Fruit fly (Drosophila melanogaster) whole organism, embryonic: ENCODE measurements around the gene CG13995.

Source experiments
- Bteb2 ChIP-seq: fragments of 200-800 bp; sonication (Bioruptor generic); optimal IDR thresholded peaks from 2 replicates; lab custom pipeline; 2016; ENCODE audit warnings: missing biosample characterization, missing genetic modification characterization
- CG10462 ChIP-seq: fragments of 200-800 bp; sonication (Bioruptor generic); optimal IDR thresholded peaks from 2 replicates; lab custom pipeline; 2016; ENCODE audit warnings: missing biosample characterization, missing genetic modification characterization
- CG11456 ChIP-seq: fragments of 200-800 bp; sonication (Bioruptor generic); IDR thresholded peaks from 3 replicates; pipeline ENCODE4 v1.3.6; 2022; ENCODE audit warnings: missing biosample characterization, missing genetic modification characterization
- CG15073 ChIP-seq: fragments of 200-800 bp; sonication (Bioruptor generic); optimal IDR thresholded peaks from 2 replicates; lab custom pipeline; 2016; ENCODE audit warnings: missing biosample characterization, missing genetic modification characterization
- CG16813 ChIP-seq: fragments of 200-800 bp; sonication (Bioruptor generic); IDR thresholded peaks from 3 replicates; pipeline ENCODE4 v1.3.6; 2022; ENCODE audit warnings: missing biosample characterization, missing genetic modification characterization; ENCODE audit not compliant: partially characterized antibody
- CG17186 ChIP-seq: fragments of 200-800 bp; sonication (Bioruptor generic); optimal IDR thresholded peaks from 3 replicates; lab custom pipeline; 2017; ENCODE audit warnings: missing biosample characterization, missing genetic modification reagents, missing genetic modification characterization
- CG17568 ChIP-seq: fragments of 200-800 bp; sonication (Bioruptor generic); optimal IDR thresholded peaks from 2 replicates; lab custom pipeline; 2018; ENCODE audit warnings: missing biosample characterization, mild to moderate bottlenecking, missing genetic modification characterization, moderate library complexity
- CG17829 ChIP-seq: fragments of 200-800 bp; optimal IDR thresholded peaks from 2 replicates; lab custom pipeline; 2019; ENCODE audit warnings: missing biosample characterization, mild to moderate bottlenecking, missing genetic modification characterization, moderate library complexity
- CG18764 ChIP-seq: fragments of 200-800 bp; sonication (Bioruptor generic); optimal IDR thresholded peaks from 3 replicates; lab custom pipeline; 2016; ENCODE audit warnings: missing biosample characterization, missing genetic modification characterization
- CG2116 ChIP-seq: fragments of 200-800 bp; sonication (Bioruptor generic); optimal IDR thresholded peaks from 3 replicates; lab custom pipeline; 2018; ENCODE audit warnings: missing biosample characterization, mild to moderate bottlenecking, missing genetic modification characterization
- CG2678 ChIP-seq: fragments of 200-800 bp; sonication (Bioruptor generic); optimal IDR thresholded peaks from 3 replicates; lab custom pipeline; 2019; ENCODE audit warnings: missing biosample characterization, mild to moderate bottlenecking, missing genetic modification characterization, moderate library complexity
- CG4328 ChIP-seq: fragments of 200-800 bp; sonication (Bioruptor generic); optimal IDR thresholded peaks from 3 replicates; lab custom pipeline; 2017; ENCODE audit warnings: missing biosample characterization, missing genetic modification reagents, missing genetic modification characterization
- CG6791 ChIP-seq: fragments of 200-800 bp; sonication (Bioruptor generic); IDR thresholded peaks from 3 replicates; pipeline ENCODE4 v1.3.6; 2022; ENCODE audit warnings: missing biosample characterization, missing genetic modification characterization; ENCODE audit not compliant: partially characterized antibody
- CG6854 ChIP-seq: fragments of 200-800 bp; sonication (Bioruptor generic); optimal IDR thresholded peaks from 3 replicates; lab custom pipeline; 2017; ENCODE audit warnings: missing biosample characterization, mild to moderate bottlenecking, missing genetic modification characterization
- CG9609 ChIP-seq: fragments of 200-800 bp; sonication (Bioruptor generic); optimal IDR thresholded peaks from 3 replicates; lab custom pipeline; 2016; ENCODE audit warnings: missing biosample characterization, missing genetic modification characterization
- Dad ChIP-seq: fragments of 200-800 bp; sonication (Bioruptor generic); optimal IDR thresholded peaks from 3 replicates; lab custom pipeline; 2016; ENCODE audit warnings: missing biosample characterization, missing genetic modification characterization
- Dek ChIP-seq: fragments of 200-800 bp; sonication (Bioruptor generic); optimal IDR thresholded peaks from 3 replicates; lab custom pipeline; 2019; ENCODE audit warnings: missing biosample characterization, mild to moderate bottlenecking, missing genetic modification characterization, moderate library complexity
- Doc3 ChIP-seq: fragments of 200-800 bp; sonication (Bioruptor generic); IDR thresholded peaks from 3 replicates; pipeline ENCODE4 v1.3.6; 2022; ENCODE audit warnings: missing biosample characterization, missing genetic modification characterization; ENCODE audit not compliant: partially characterized antibody
- Elba2 ChIP-seq: fragments of 200-800 bp; sonication (Bioruptor generic); optimal IDR thresholded peaks from 3 replicates; lab custom pipeline; 2016; ENCODE audit warnings: missing biosample characterization, missing genetic modification characterization
- Hey ChIP-seq: fragments of 200-800 bp; sonication (Bioruptor generic); optimal IDR thresholded peaks from 3 replicates; lab custom pipeline; 2018; ENCODE audit warnings: missing biosample characterization, mild to moderate bottlenecking, missing genetic modification characterization
- Mrtf ChIP-seq: fragments of 200-800 bp; sonication (Bioruptor generic); IDR thresholded peaks from 3 replicates; pipeline ENCODE4 v1.3.6; 2022; ENCODE audit warnings: missing biosample characterization, missing genetic modification characterization
- Nf-YC ChIP-seq: fragments of 200-800 bp; optimal IDR thresholded peaks from 3 replicates; lab custom pipeline; 2019; ENCODE audit warnings: missing biosample characterization, mild to moderate bottlenecking, missing genetic modification characterization, moderate library complexity
- Pdp1 ChIP-seq, 2 experiments: fragments of 200-800 bp; sonication (Bioruptor generic); optimal IDR thresholded peaks; 3 replicates each; lab custom pipeline; 2016; ENCODE audit warnings: missing biosample characterization in 2 of 2, missing genetic modification characterization in 2 of 2, mild to moderate bottlenecking in 1 of 2, moderate library complexity in 1 of 2
- Sry-δ ChIP-seq: fragments of 200-800 bp; sonication (Bioruptor generic); optimal IDR thresholded peaks from 2 replicates; lab custom pipeline; 2016; ENCODE audit warnings: missing biosample characterization, missing genetic modification characterization
- Stat92E ChIP-seq, 3 experiments: fragments of >200 bp in 2 of 3; fragments of 200-800 bp in 1 of 3; sonication (Bioruptor generic) in 1 of 3; optimal IDR thresholded peaks; 2 replicates each; lab custom pipeline; 2017 to 2019; ENCODE audit warnings: missing biosample characterization in 3 of 3, missing genetic modification characterization in 3 of 3, mild to moderate bottlenecking in 1 of 3, moderate library complexity in 1 of 3
- bab2 ChIP-seq: fragments of 200-800 bp; sonication (Bioruptor generic); optimal IDR thresholded peaks from 2 replicates; lab custom pipeline; 2016; ENCODE audit warnings: missing biosample characterization, missing genetic modification characterization
- bcd ChIP-seq: fragments of 200-800 bp; sonication (Bioruptor generic); optimal IDR thresholded peaks from 2 replicates; lab custom pipeline; 2017; ENCODE audit warnings: missing biosample characterization, mild to moderate bottlenecking, missing genetic modification characterization
- bigmax ChIP-seq: fragments of 200-800 bp; sonication (Bioruptor generic); optimal IDR thresholded peaks from 2 replicates; lab custom pipeline; 2018; ENCODE audit warnings: missing biosample characterization, mild to moderate bottlenecking, missing genetic modification characterization
- chif ChIP-seq, 2 experiments: fragments of 200-800 bp; sonication (Bioruptor generic); optimal IDR thresholded peaks; 3 replicates each; lab custom pipeline; 2016; ENCODE audit warnings: missing biosample characterization in 2 of 2, missing genetic modification characterization in 2 of 2
- chinmo ChIP-seq: fragments of 200-800 bp; sonication (Bioruptor generic); IDR thresholded peaks from 4 replicates; pipeline ENCODE4 v1.3.6; 2022; ENCODE audit warnings: missing biosample characterization, missing genetic modification characterization; ENCODE audit not compliant: partially characterized antibody
- crol ChIP-seq: fragments of 200-800 bp; sonication (Bioruptor generic); IDR thresholded peaks from 2 replicates; pipeline ENCODE4 v1.3.6; 2022; ENCODE audit warnings: missing biosample characterization, missing genetic modification characterization
- dpn ChIP-seq, 2 experiments: fragments of 200-800 bp; sonication (Bioruptor generic); optimal IDR thresholded peaks; 3 replicates each; lab custom pipeline; 2016; ENCODE audit warnings: missing biosample characterization in 2 of 2, missing genetic modification characterization in 2 of 2
- emc ChIP-seq: fragments of 200-800 bp; sonication (Bioruptor generic); optimal IDR thresholded peaks from 2 replicates; lab custom pipeline; 2016; ENCODE audit warnings: missing biosample characterization, missing genetic modification characterization
- ind ChIP-seq: fragments of 200-800 bp; sonication (Bioruptor generic); optimal IDR thresholded peaks from 3 replicates; lab custom pipeline; 2016; ENCODE audit warnings: missing biosample characterization, missing genetic modification characterization
- jumu ChIP-seq: fragments of 200-800 bp; sonication (Bioruptor generic); optimal IDR thresholded peaks from 3 replicates; lab custom pipeline; 2016; ENCODE audit warnings: missing biosample characterization, missing genetic modification characterization
- luna ChIP-seq: fragments of 200-800 bp; sonication (Bioruptor generic); optimal IDR thresholded peaks from 2 replicates; lab custom pipeline; 2016; ENCODE audit warnings: missing biosample characterization, missing genetic modification characterization
- nau ChIP-seq: fragments of 200-800 bp; sonication (Bioruptor generic); optimal IDR thresholded peaks from 3 replicates; lab custom pipeline; 2017; ENCODE audit warnings: missing biosample characterization, mild to moderate bottlenecking, missing genetic modification characterization, missing genetic modification reagents
- nerfin-1 ChIP-seq: fragments of 200-800 bp; sonication (Bioruptor generic); optimal IDR thresholded peaks from 3 replicates; lab custom pipeline; 2019; ENCODE audit warnings: missing biosample characterization, mild to moderate bottlenecking, missing genetic modification characterization, moderate library complexity
- oc ChIP-seq: fragments of 200-800 bp; sonication (Bioruptor generic); optimal IDR thresholded peaks from 2 replicates; lab custom pipeline; 2018; ENCODE audit warnings: missing biosample characterization, mild to moderate bottlenecking, missing genetic modification characterization, moderate library complexity
- pho ChIP-seq: fragments of 200-800 bp; sonication (Bioruptor generic); optimal IDR thresholded peaks from 2 replicates; lab custom pipeline; 2016; ENCODE audit warnings: missing biosample characterization, missing genetic modification characterization
- phol ChIP-seq: fragments of 200-800 bp; sonication (Bioruptor generic); optimal IDR thresholded peaks from 3 replicates; lab custom pipeline; 2018; ENCODE audit warnings: missing biosample characterization, mild to moderate bottlenecking, missing genetic modification characterization, moderate library complexity
- prd ChIP-seq, 3 experiments: fragments of >200 bp in 2 of 3; fragments of 200-800 bp in 1 of 3; sonication (Bioruptor generic) in 1 of 3; optimal IDR thresholded peaks in 2 of 3; IDR thresholded peaks in 1 of 3; 2 replicates in 2 of 3; 3 replicates in 1 of 3; pipeline versions ENCODE4 v1.3.6 to Lab custom; 2017 to 2022; ENCODE audit warnings: missing biosample characterization in 1 of 3, missing genetic modification characterization in 1 of 3
- salm ChIP-seq: fragments of 200-800 bp; sonication (Bioruptor generic); optimal IDR thresholded peaks from 2 replicates; lab custom pipeline; 2018; ENCODE audit warnings: missing biosample characterization, mild to moderate bottlenecking, missing genetic modification characterization
- sug ChIP-seq: fragments of 200-800 bp; optimal IDR thresholded peaks from 2 replicates; lab custom pipeline; 2019; ENCODE audit warnings: missing biosample characterization, mild to moderate bottlenecking, missing genetic modification characterization, moderate library complexity
- trem ChIP-seq: fragments of 200-800 bp; optimal IDR thresholded peaks from 3 replicates; lab custom pipeline; 2019; ENCODE audit warnings: missing biosample characterization, mild to moderate bottlenecking, missing genetic modification characterization, moderate library complexity
- wek ChIP-seq: fragments of 200-800 bp; sonication (Bioruptor generic); optimal IDR thresholded peaks from 3 replicates; lab custom pipeline; 2018; ENCODE audit warnings: missing biosample characterization, mild to moderate bottlenecking, missing genetic modification characterization, moderate library complexity
- zen2 ChIP-seq: fragments of 200-800 bp; sonication (Bioruptor generic); IDR thresholded peaks from 3 replicates; pipeline ENCODE4 v1.3.6; 2022; ENCODE audit warnings: missing biosample characterization, missing genetic modification characterization; ENCODE audit not compliant: partially characterized antibody

CG13995 gene

DNA sequence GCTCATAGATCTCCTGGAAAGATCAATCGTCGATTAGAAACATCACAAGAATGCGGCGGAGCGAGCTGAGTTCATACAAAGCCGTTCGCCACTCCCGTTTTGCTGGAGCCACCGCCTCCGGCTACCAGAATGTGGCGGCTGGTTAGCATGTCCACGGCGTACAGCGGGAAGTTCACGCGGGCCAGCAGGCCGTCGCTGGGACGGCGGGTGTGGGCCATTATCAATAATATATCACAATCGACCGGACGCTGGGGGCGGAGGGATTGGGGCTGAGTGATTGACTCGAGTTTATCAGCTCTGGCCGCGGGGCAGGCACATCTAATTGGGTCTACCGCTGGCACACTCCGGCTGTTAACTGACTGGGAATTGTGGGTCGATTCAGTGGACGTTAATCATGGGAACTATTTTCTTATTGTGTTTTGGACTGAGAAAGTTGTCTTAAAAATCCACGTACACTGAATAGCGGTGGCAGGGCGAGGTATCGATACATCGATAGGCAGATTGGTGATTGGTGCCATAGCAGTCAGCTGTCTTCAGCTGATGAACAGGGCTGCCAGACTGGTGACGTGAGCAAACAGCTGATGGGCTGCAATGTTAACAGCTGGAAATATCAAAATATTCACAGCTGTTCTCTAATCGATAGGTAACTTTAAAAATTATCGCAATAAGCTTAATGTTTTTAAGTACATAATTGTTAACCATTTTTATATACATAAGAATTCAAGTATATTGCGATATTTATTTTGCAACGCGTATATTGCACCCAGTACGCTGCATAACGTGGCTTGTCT lies 44.6 kb downstream of the CG13995 start, which contains the start of gene CG9175 (continued):
- TF ChIP-seq trem (tag; lab: Kevin White, UChicago) (peak; percentile 86), Stat92E (GFP tag; optimal IDR thresholded peaks at IDR 0.05; lab: Kevin White, UChicago) (peak in 1 of 3 experiments; percentile 81), CG17829 (tag; lab: Kevin White, UChicago) (peak; percentile 74), Dad (GFP tag; lab: Kevin White, UChicago) (peak; percentile 46), bigmax (peak; percentile 15), CG2678 (tag; lab: Kevin White, UChicago) (peak; percentile 36), dpn (GFP tag; optimal IDR thresholded peaks at IDR 0.05; lab: Kevin White, UChicago) (peak; percentile 40 to 45), CG18764 (GFP tag; lab: Kevin White, UChicago) (no peak), wek (GFP tag; lab: Kevin White, UChicago) (peak; percentile 23), bab2 (GFP tag; lab: Kevin White, UChicago) (peak; percentile 8), Pdp1 (GFP tag; optimal IDR thresholded peaks at IDR 0.05; lab: Kevin White, UChicago) (peak; percentile 22 to 63), oc (tag; lab: Kevin White, UChicago) (peak; percentile 23), Dek (tag; lab: Kevin White, UChicago) (peak; percentile 33), bcd (GFP tag; lab: Kevin White, UChicago) (peak; percentile 43), CG2116 (GFP tag; lab: Kevin White, UChicago) (peak; percentile 78), luna (GFP tag; lab: Kevin White, UChicago) (peak; percentile 5), CG6854 (GFP tag; lab: Kevin White, UChicago) (peak; percentile 32), nau (GFP tag; lab: Kevin White, UChicago) (peak; percentile 17), pho (peak; percentile 69), zen2 (GFP tag; lab: Robert Waterston, UW) (peak; percentile 95), CG16813 (GFP tag; lab: Robert Waterston, UW) (peak; percentile 95), chinmo (peak; percentile 99), CG10462 (GFP tag; lab: Kevin White, UChicago) (peak; percentile 63), salm (tag; lab: Kevin White, UChicago) (no peak), Bteb2 (GFP tag; lab: Kevin White, UChicago) (no peak), jumu (peak; percentile 48), sug (tag; lab: Kevin White, UChicago) (peak; percentile 62), CG15073 (GFP tag; lab: Kevin White, UChicago) (no peak), crol (peak; percentile 40), CG11456 (GFP tag; lab: Robert Waterston, UW) (0 out of 3 replicates have a peak, but pooled peaks have one; percentile 58), phol (tag; lab: Kevin White, UChicago) (peak; percentile 51), prd (optimal IDR thresholded peaks at IDR 0.05; lab: Kevin White, UChicago) (no peak), prd (GFP tag; IDR thresholded peaks at IDR 0.05; lab: Robert Waterston, UW) (0 out of 3 replicates have a peak, but pooled peaks have one; percentile 18), CG4328 (peak; percentile 4), CG6791 (peak; percentile 94), Hey (tag; lab: Kevin White, UChicago) (no peak), CG17568 (no peak), chif (GFP tag; optimal IDR thresholded peaks at IDR 0.05; lab: Kevin White, UChicago) (peak in 1 of 2 experiments; percentile 49), Elba2 (GFP tag; lab: Kevin White, UChicago) (peak; percentile 97), Mrtf (GFP tag; lab: Robert Waterston, UW) (no peak), Doc3 (GFP tag; lab: Robert Waterston, UW) (peak; percentile 93), Nf-YC (tag; lab: Kevin White, UChicago) (peak; percentile 44), emc (GFP tag; lab: Kevin White, UChicago) (no peak), Sry-δ (GFP tag; lab: Kevin White, UChicago) (peak; percentile 99), nerfin-1 (peak; percentile 37), ind (GFP tag; lab: Kevin White, UChicago) (peak; percentile 7), CG9609 (GFP tag; lab: Kevin White, UChicago) (no peak), CG17186 (GFP tag; lab: Kevin White, UChicago) (peak; percentile 85)
